Worm (Caenorhabditis elegans): ENCODE data around the gene snap-1.

DNA sequence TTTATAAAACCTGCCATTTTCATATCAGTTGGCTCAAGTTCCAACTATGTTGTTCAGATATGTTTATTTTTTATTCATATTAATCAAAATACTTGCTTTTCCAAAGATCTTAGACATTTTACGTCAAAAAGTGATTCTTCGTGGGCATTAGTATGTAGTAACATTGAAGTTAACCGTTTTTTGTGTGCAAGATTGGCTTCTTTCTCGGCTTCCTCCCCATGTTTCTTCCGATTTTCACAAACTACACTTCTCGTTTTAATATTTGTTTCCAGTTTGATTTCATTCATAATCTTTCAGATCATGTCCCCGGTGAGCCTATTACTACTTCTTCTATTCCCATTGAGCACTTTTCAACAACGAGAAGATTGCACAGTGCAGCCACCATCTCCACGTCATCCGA is 27.0 kb downstream of the snap-1 start, which contains the start of gene sul-2:
- TF ChIP-seq ama-1 (optimal IDR thresholded peaks at IDR 0.05) (no peak), zfp-2 (tag; optimal IDR thresholded peaks at IDR 0.05) (no peak), nhr-237 (tag; optimal IDR thresholded peaks at IDR 0.05) (no peak), hlh-30 (tag; optimal IDR thresholded peaks at IDR 0.05; ENCODE audit: insufficient read depth) (no peak), ZK546.5 (tag; optimal IDR thresholded peaks at IDR 0.05) (no peak), ceh-28 (tag; optimal IDR thresholded peaks at IDR 0.05) (no peak), egl-27 (tag; optimal IDR thresholded peaks at IDR 0.05) (no peak)
